Worm (Caenorhabditis elegans) whole organism, young adult: ENCODE results near the gene K02E10.5.

ENCODE experiments used
- C06A6.2 ChIP-seq: fragments of 200-800 bp; sonication (Bioruptor generic); conservative IDR thresholded peaks from 2 replicates; pipeline ENCODE4 v1.3.6; 2022; ENCODE audit warnings: missing genetic modification characterization, missing compliant biosample characterization
- C17E4.6 ChIP-seq: fragments of 200-800 bp; sonication (Bioruptor generic); IDR thresholded peaks from 2 replicates; pipeline ENCODE4 v1.3.6; 2022; ENCODE audit warnings: missing genetic modification reagents, missing genetic modification characterization, missing compliant biosample characterization
- D2030.7 ChIP-seq: fragments of 200-800 bp; sonication (Bioruptor generic); IDR thresholded peaks from 2 replicates; pipeline ENCODE4 v1.3.6; 2022; ENCODE audit warnings: missing genetic modification reagents, missing genetic modification characterization, missing compliant biosample characterization
- F10E7.11 ChIP-seq: sonication (generic microtip); optimal IDR thresholded peaks from 2 replicates; lab custom pipeline; 2017; ENCODE audit warnings: mild to moderate bottlenecking, missing genetic modification characterization, moderate library complexity, missing compliant biosample characterization
- F55B11.4 ChIP-seq: sonication (generic microtip); optimal IDR thresholded peaks from 2 replicates; lab custom pipeline; 2016; ENCODE audit warnings: missing compliant biosample characterization, missing genetic modification characterization, borderline replicate concordance; ENCODE audit not compliant: insufficient read depth
- K11D2.4 ChIP-seq: fragments of 200-800 bp; sonication (Bioruptor generic); IDR thresholded peaks from 2 replicates; pipeline ENCODE4 v1.3.6; 2022; ENCODE audit warnings: missing genetic modification reagents, missing genetic modification characterization, missing compliant biosample characterization
- K12H6.12 ChIP-seq: fragments of 200-800 bp; sonication (Bioruptor generic); optimal IDR thresholded peaks from 2 replicates; lab custom pipeline; 2018; ENCODE audit warnings: mild to moderate bottlenecking, missing genetic modification characterization, missing compliant biosample characterization
- T26A5.8 ChIP-seq: sonication (generic microtip); optimal IDR thresholded peaks from 2 replicates; lab custom pipeline; 2016; ENCODE audit warnings: missing genetic modification characterization, missing compliant biosample characterization
- Y95B8A.8 ChIP-seq: fragments of 200-800 bp; sonication (Bioruptor generic); IDR thresholded peaks from 2 replicates; pipeline ENCODE4 v1.3.6; 2022; ENCODE audit warnings: missing genetic modification reagents, missing genetic modification characterization, missing compliant biosample characterization
- ama-1 ChIP-seq, 3 experiments: fragments of 150-350 bp in 1 of 3; sonication (generic microtip) in 2 of 3; optimal IDR thresholded peaks; 2 replicates each; lab custom pipeline; 2014 to 2018; ENCODE audit warnings: missing biosample characterization in 2 of 3, missing genetic modification characterization in 2 of 3, missing genetic modification reagents in 2 of 3
- athp-1 ChIP-seq: sonication (generic microtip); optimal IDR thresholded peaks from 2 replicates; lab custom pipeline; 2017; ENCODE audit warnings: mild to moderate bottlenecking, missing genetic modification characterization, missing compliant biosample characterization
- attf-3 ChIP-seq: fragments of 200-800 bp; sonication (Bioruptor generic); conservative IDR thresholded peaks from 2 replicates; pipeline ENCODE4 v1.3.6; 2022; ENCODE audit warnings: missing genetic modification reagents, missing genetic modification characterization, missing compliant biosample characterization
- attf-6 ChIP-seq: fragments of 200-800 bp; sonication (Bioruptor generic); IDR thresholded peaks from 2 replicates; pipeline ENCODE4 v1.3.6; 2022; ENCODE audit warnings: missing genetic modification reagents, missing genetic modification characterization, missing compliant biosample characterization
- bed-1 ChIP-seq: fragments of 200-800 bp; sonication (Bioruptor generic); IDR thresholded peaks from 2 replicates; pipeline ENCODE4 v1.3.6; 2022; ENCODE audit warnings: missing genetic modification reagents, missing genetic modification characterization, missing compliant biosample characterization
- cebp-1 ChIP-seq, 2 experiments: fragments of 200-800 bp in 1 of 2; sonication (Bioruptor generic) in 1 of 2; sonication (generic microtip) in 1 of 2; IDR thresholded peaks in 1 of 2; optimal IDR thresholded peaks in 1 of 2; 2 replicates each; pipeline versions ENCODE4 v1.3.6 to Lab custom; 2017 to 2022; ENCODE audit warnings: missing compliant biosample characterization in 2 of 2, missing genetic modification characterization in 2 of 2, mild to moderate bottlenecking in 1 of 2, missing genetic modification reagents in 1 of 2, moderate library complexity in 1 of 2
- cebp-2 ChIP-seq: fragments of 200-800 bp; sonication (Bioruptor generic); IDR thresholded peaks from 2 replicates; pipeline ENCODE4 v1.3.6; 2022; ENCODE audit warnings: missing genetic modification characterization, missing compliant biosample characterization
- chd-7 ChIP-seq: sonication (generic microtip); optimal IDR thresholded peaks from 2 replicates; lab custom pipeline; 2016; ENCODE audit warnings: mild to moderate bottlenecking, missing genetic modification characterization, moderate library complexity, missing compliant biosample characterization
- die-1 ChIP-seq: sonication (generic microtip); optimal IDR thresholded peaks from 2 replicates; lab custom pipeline; 2016; ENCODE audit warnings: missing genotype, mild to moderate bottlenecking, missing genetic modification characterization, missing compliant biosample characterization
- dox-1 ChIP-seq: fragments of 200-800 bp; sonication (Bioruptor generic); IDR thresholded peaks from 2 replicates; pipeline ENCODE4 v1.3.6; 2022; ENCODE audit warnings: missing genetic modification reagents, missing genetic modification characterization, missing compliant biosample characterization
- egrh-3 ChIP-seq: fragments of 200-800 bp; sonication (Bioruptor generic); IDR thresholded peaks from 2 replicates; pipeline ENCODE4 v1.3.6; 2022; ENCODE audit warnings: missing genetic modification reagents, missing genetic modification characterization, missing compliant biosample characterization
- gei-17 ChIP-seq: fragments of 200-800 bp; sonication (Bioruptor generic); optimal IDR thresholded peaks from 2 replicates; lab custom pipeline; 2018; ENCODE audit warnings: mild to moderate bottlenecking, missing genetic modification characterization, missing compliant biosample characterization
- hlh-12 ChIP-seq: sonication (generic microtip); optimal IDR thresholded peaks from 2 replicates; lab custom pipeline; 2016; ENCODE audit warnings: missing genetic modification characterization, missing compliant biosample characterization
- hmg-1.2 ChIP-seq: fragments of 200-800 bp; sonication (Bioruptor generic); IDR thresholded peaks from 2 replicates; pipeline ENCODE4 v1.3.6; 2022; ENCODE audit warnings: missing genetic modification reagents, missing genetic modification characterization, missing compliant biosample characterization
- hmg-20 ChIP-seq: fragments of 200-800 bp; sonication (Bioruptor generic); IDR thresholded peaks from 2 replicates; pipeline ENCODE4 v1.3.6; 2022; ENCODE audit warnings: missing genetic modification reagents, missing genetic modification characterization, missing compliant biosample characterization
- lag-1 ChIP-seq: fragments of 200-800 bp; sonication (Bioruptor generic); IDR thresholded peaks from 2 replicates; pipeline ENCODE4 v1.3.6; 2022; ENCODE audit warnings: missing genetic modification reagents, missing genetic modification characterization, missing compliant biosample characterization
- lin-40 ChIP-seq: sonication (generic microtip); optimal IDR thresholded peaks from 2 replicates; lab custom pipeline; 2016; ENCODE audit warnings: missing genetic modification characterization, mild to moderate bottlenecking, missing compliant biosample characterization, missing genotype, missing genetic modification reagents
- lir-1 ChIP-seq: fragments of 200-800 bp; sonication (Bioruptor generic); conservative IDR thresholded peaks from 2 replicates; pipeline ENCODE4 v1.3.6; 2022; ENCODE audit warnings: missing genetic modification reagents, missing genetic modification characterization, missing compliant biosample characterization
- lsl-1 ChIP-seq: fragments of 200-800 bp; sonication (Bioruptor generic); optimal IDR thresholded peaks from 2 replicates; lab custom pipeline; 2018; ENCODE audit warnings: mild to moderate bottlenecking, missing genetic modification characterization, moderate library complexity, missing compliant biosample characterization
- madf-8 ChIP-seq: fragments of 200-800 bp; sonication (Bioruptor generic); conservative IDR thresholded peaks from 2 replicates; pipeline ENCODE4 v1.3.6; 2022; ENCODE audit warnings: missing genetic modification reagents, missing genetic modification characterization, missing compliant biosample characterization
- mcd-1 ChIP-seq: fragments of 200-800 bp; sonication (Bioruptor generic); IDR thresholded peaks from 2 replicates; pipeline ENCODE4 v1.3.6; 2022; ENCODE audit warnings: missing genetic modification reagents, missing genetic modification characterization, missing compliant biosample characterization
- mel-28 ChIP-seq: sonication (generic microtip); optimal IDR thresholded peaks from 2 replicates; lab custom pipeline; 2016; ENCODE audit warnings: borderline replicate concordance, mild to moderate bottlenecking, missing genetic modification characterization, missing compliant biosample characterization
- nhr-80 ChIP-seq: sonication (generic microtip); optimal IDR thresholded peaks from 2 replicates; lab custom pipeline; 2016; ENCODE audit warnings: missing genetic modification characterization, missing compliant biosample characterization
- pbrm-1 ChIP-seq: fragments of 200-800 bp; sonication (Bioruptor generic); IDR thresholded peaks from 2 replicates; pipeline ENCODE4 v1.3.6; 2022; ENCODE audit warnings: missing genetic modification reagents, missing genetic modification characterization, missing compliant biosample characterization
- pha-4 ChIP-seq: fragments of 150-350 bp; sonication (generic microtip); optimal IDR thresholded peaks from 2 replicates; lab custom pipeline; 2014; ENCODE audit warnings: missing biosample characterization, missing genetic modification reagents, missing genetic modification characterization
- snpc-4 ChIP-seq, 5 experiments: fragments of 150-350 bp in 1 of 5; sonication (generic microtip) in 4 of 5; optimal IDR thresholded peaks; 2 replicates each; lab custom pipeline; 2014 to 2018; ENCODE audit warnings: missing genetic modification characterization in 5 of 5, missing biosample characterization in 3 of 5, antibody characterized with exemption in 2 of 5, mild to moderate bottlenecking in 2 of 5, missing compliant biosample characterization in 2 of 5, missing genotype in 2 of 5, moderate library complexity in 2 of 5, missing genetic modification reagents in 1 of 5
- somi-1 ChIP-seq: fragments of 200-800 bp; sonication (Bioruptor generic); optimal IDR thresholded peaks from 2 replicates; lab custom pipeline; 2018; ENCODE audit warnings: mild to moderate bottlenecking, missing genetic modification characterization, missing compliant biosample characterization
- sptf-2 ChIP-seq: fragments of 200-800 bp; sonication (Bioruptor generic); optimal IDR thresholded peaks from 2 replicates; lab custom pipeline; 2018; ENCODE audit warnings: mild to moderate bottlenecking, missing genetic modification characterization, missing compliant biosample characterization
- tbx-9 ChIP-seq: sonication (generic microtip); optimal IDR thresholded peaks from 2 replicates; lab custom pipeline; 2016; ENCODE audit warnings: borderline replicate concordance, missing genetic modification characterization, inconsistent platforms, missing compliant biosample characterization
- zfh-2 ChIP-seq: fragments of 200-800 bp; sonication (Bioruptor generic); conservative IDR thresholded peaks from 2 replicates; pipeline ENCODE4 v1.3.6; 2022; ENCODE audit warnings: missing genetic modification reagents, missing genetic modification characterization, missing compliant biosample characterization
- ztf-22 ChIP-seq: fragments of 200-800 bp; sonication (Bioruptor generic); optimal IDR thresholded peaks from 2 replicates; lab custom pipeline; 2018; ENCODE audit warnings: mild to moderate bottlenecking, missing genetic modification characterization, moderate library complexity, missing compliant biosample characterization
- ztf-26 ChIP-seq: sonication (generic microtip); optimal IDR thresholded peaks from 2 replicates; lab custom pipeline; 2017; ENCODE audit warnings: missing genetic modification characterization, missing compliant biosample characterization

K02E10.5 gene

ce11 chrX:2495865-2496314 lies 17.2 kb upstream of the K02E10.5 start, which contains the start of gene rabr-1:
Gene rabr-1, plus strand, starts transcription at chrX:2496180.
- TF ChIP-seq ztf-26 (peak; percentile 67), K12H6.12 (peak; percentile 23), Y95B8A.8 (GFP tag; lab: Robert Waterston, UW) (no peak), attf-3 (GFP tag; lab: Robert Waterston, UW) (no peak), F10E7.11 (peak; percentile 22), lin-40 (tag; lab: Kevin White, UChicago) (peak; percentile 4), mcd-1 (GFP tag; lab: Robert Waterston, UW) (0 out of 2 replicates have a peak, but pooled peaks have one; percentile 24), dox-1 (GFP tag; lab: Robert Waterston, UW) (peak; percentile 71), pha-4 (tag; lab: Kevin White, UChicago) (no peak), egrh-3 (GFP tag; lab: Robert Waterston, UW) (peak; percentile 49; the same call in 1 of the 2 replicates), hmg-20 (GFP tag; lab: Robert Waterston, UW) (no peak), chd-7 (peak; percentile 44), nhr-80 (tag; lab: Kevin White, UChicago) (peak; percentile 24), zfh-2 (GFP tag; lab: Robert Waterston, UW) (peak; percentile 89), C06A6.2 (GFP tag; lab: Robert Waterston, UW) (0 out of 2 replicates have a peak, but pooled peaks have one; percentile 31), somi-1 (GFP tag; lab: Kevin White, UChicago) (peak; percentile 28), gei-17 (GFP tag; lab: Kevin White, UChicago) (peak; percentile 14), hmg-1.2 (GFP tag; lab: Robert Waterston, UW) (peak; percentile 43; the same call in 1 of the 2 replicates), snpc-4 (GFP tag; optimal IDR thresholded peaks at IDR 0.05; lab: Kevin White, UChicago) (no peak), snpc-4 (tag; optimal IDR thresholded peaks at IDR 0.05; lab: Kevin White, UChicago) (peak in 1 of 4 experiments; percentile 31), C17E4.6 (GFP tag; lab: Robert Waterston, UW) (no peak)

DNA sequence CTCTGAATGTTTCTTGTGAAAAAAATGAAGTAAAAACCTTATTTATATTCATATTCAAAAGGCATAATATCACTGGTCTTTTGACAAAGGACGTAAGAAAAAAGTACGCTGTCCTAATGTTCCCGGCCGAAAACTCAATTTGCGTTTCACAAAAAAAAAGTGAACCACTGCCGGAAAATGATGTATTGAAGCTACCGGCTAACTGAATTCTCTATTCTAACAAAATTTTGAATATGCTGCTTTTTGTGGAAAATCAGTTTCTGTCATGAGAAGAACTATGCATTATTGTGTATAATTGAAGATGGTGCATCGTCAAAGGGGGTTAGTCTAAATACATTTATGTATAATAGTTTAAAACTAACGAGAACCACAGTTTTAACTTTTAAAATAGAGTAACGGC lies 15.6 kb upstream of the K02E10.5 start:
- no peak for TF ChIP-seq athp-1 (tag; lab: Kevin White, UChicago)
- no peak for TF ChIP-seq bed-1 (GFP tag; lab: Robert Waterston, UW)
- no peak for TF ChIP-seq tbx-9 (tag; lab: Kevin White, UChicago)
- TF ChIP-seq snpc-4 (GFP tag; optimal IDR thresholded peaks at IDR 0.05; lab: Kevin White, UChicago): no peak
- no peak for TF ChIP-seq snpc-4 (tag; optimal IDR thresholded peaks at IDR 0.05; lab: Kevin White, UChicago)
- no peak for TF ChIP-seq F55B11.4 (tag; lab: Kevin White, UChicago)
- no peak for TF ChIP-seq die-1 (tag; lab: Kevin White, UChicago)

DNA sequence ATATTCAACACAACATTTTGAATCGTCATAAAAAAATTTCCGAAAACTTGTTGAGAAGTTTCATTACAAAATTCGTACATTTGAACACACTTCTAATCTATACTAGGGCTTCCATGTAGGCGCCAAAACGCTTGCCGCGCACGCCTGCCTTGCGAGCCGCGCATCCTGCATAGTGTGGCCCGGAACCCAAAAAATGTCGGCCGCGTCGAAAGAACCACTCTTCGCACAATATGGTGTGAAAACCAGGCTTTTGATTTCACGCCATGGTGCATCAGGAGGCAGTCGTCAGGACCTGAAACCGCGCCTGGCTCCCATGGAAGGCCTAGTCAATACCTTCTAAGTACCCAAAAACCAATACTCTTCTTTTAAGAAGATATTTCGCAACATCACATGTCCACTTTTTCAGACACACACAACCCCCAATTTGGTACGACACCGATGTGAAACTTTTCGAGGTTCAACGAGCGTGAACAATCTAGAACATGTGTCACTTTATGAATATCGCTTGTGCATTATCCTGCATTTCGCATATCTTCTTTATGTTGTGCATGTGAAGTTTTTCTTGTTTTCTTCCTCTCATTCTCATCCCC lies 15.0 kb upstream of the K02E10.5 start:
- TF ChIP-seq ama-1 (optimal IDR thresholded peaks at IDR 0.05; lab: Kevin White, UChicago) (no peak), ama-1 (GFP tag; optimal IDR thresholded peaks at IDR 0.05; lab: Kevin White, UChicago) (no peak), lsl-1 (GFP tag; lab: Kevin White, UChicago) (no peak), D2030.7 (GFP tag; lab: Robert Waterston, UW) (no peak), snpc-4 (GFP tag; optimal IDR thresholded peaks at IDR 0.05; lab: Kevin White, UChicago) (no peak), snpc-4 (tag; optimal IDR thresholded peaks at IDR 0.05; lab: Kevin White, UChicago) (peak in 2 of 4 experiments; percentile 58 to 72), attf-6 (no peak), dox-1 (GFP tag; lab: Robert Waterston, UW) (no peak), cebp-2 (GFP tag; lab: Robert Waterston, UW) (0 out of 2 replicates have a peak, but pooled peaks have one; percentile 67), F55B11.4 (tag; lab: Kevin White, UChicago) (no peak), lag-1 (no peak), hmg-1.2 (GFP tag; lab: Robert Waterston, UW) (no peak), T26A5.8 (tag; lab: Kevin White, UChicago) (no peak), zfh-2 (GFP tag; lab: Robert Waterston, UW) (peak; percentile 64), hlh-12 (tag; lab: Kevin White, UChicago) (no peak), madf-8 (GFP tag; lab: Robert Waterston, UW) (no peak), sptf-2 (GFP tag; lab: Kevin White, UChicago) (no peak), mel-28 (no peak), C06A6.2 (GFP tag; lab: Robert Waterston, UW) (no peak), pbrm-1 (GFP tag; lab: Robert Waterston, UW) (no peak), ztf-22 (no peak), K11D2.4 (GFP tag; lab: Robert Waterston, UW) (no peak), cebp-1 (GFP tag; IDR thresholded peaks at IDR 0.05; lab: Robert Waterston, UW) (0 out of 2 replicates have a peak, but pooled peaks have one; percentile 32), cebp-1 (tag; optimal IDR thresholded peaks at IDR 0.05; lab: Kevin White, UChicago) (peak; percentile 86), lir-1 (GFP tag; lab: Robert Waterston, UW) (no peak)
